Fruit fly (Drosophila melanogaster) whole organism, embryonic: ENCODE results near the gene Nmdar1.

Experiments used
- Awh ChIP-seq: fragments of 200-800 bp; sonication (Bioruptor generic); IDR thresholded peaks from 2 replicates; pipeline ENCODE4, ENCODE4 v1.3.6; 2022; ENCODE audit warnings: missing biosample characterization, missing genetic modification characterization
- Bgb ChIP-seq: fragments of 200-800 bp; sonication (Bioruptor generic); IDR thresholded peaks from 2 replicates; pipeline ENCODE4 v1.3.6; 2022; ENCODE audit warnings: missing biosample characterization, missing genetic modification characterization; ENCODE audit not compliant: partially characterized antibody
- CG10979 ChIP-seq: fragments of 200-800 bp; sonication (Bioruptor generic); optimal IDR thresholded peaks from 2 replicates; lab custom pipeline; 2018; ENCODE audit warnings: missing biosample characterization, mild to moderate bottlenecking, missing genetic modification characterization, moderate library complexity
- CG11456 ChIP-seq: fragments of 200-800 bp; sonication (Bioruptor generic); IDR thresholded peaks from 3 replicates; pipeline ENCODE4 v1.3.6; 2022; ENCODE audit warnings: missing biosample characterization, missing genetic modification characterization
- CG12071 ChIP-seq: fragments of 200-800 bp; sonication (Bioruptor generic); optimal IDR thresholded peaks from 3 replicates; lab custom pipeline; 2018; ENCODE audit warnings: missing biosample characterization, mild to moderate bottlenecking, missing genetic modification characterization
- CG13123 ChIP-seq: fragments of 200-800 bp; sonication (Bioruptor generic); optimal IDR thresholded peaks from 2 replicates; lab custom pipeline; 2016; ENCODE audit warnings: missing biosample characterization, missing genetic modification characterization
- CG13775 ChIP-seq: fragments of 200-800 bp; sonication (Bioruptor generic); optimal IDR thresholded peaks from 3 replicates; lab custom pipeline; 2017; ENCODE audit warnings: missing biosample characterization, mild to moderate bottlenecking, missing genetic modification characterization
- CG14441 ChIP-seq: fragments of 200-800 bp; sonication (Bioruptor generic); IDR thresholded peaks from 2 replicates; pipeline ENCODE4 v1.3.6; 2022; ENCODE audit warnings: missing biosample characterization, missing genetic modification characterization
- CG14965 ChIP-seq: fragments of 200-800 bp; sonication (Bioruptor generic); optimal IDR thresholded peaks from 2 replicates; lab custom pipeline; 2016; ENCODE audit warnings: missing biosample characterization, missing genetic modification characterization, borderline replicate concordance
- CG15514 ChIP-seq: fragments of 200-800 bp; sonication (Bioruptor generic); optimal IDR thresholded peaks from 3 replicates; lab custom pipeline; 2017; ENCODE audit warnings: missing biosample characterization, missing genetic modification characterization, mild to moderate bottlenecking, moderate library complexity, missing genetic modification reagents
- CG18476 ChIP-seq: fragments of 200-800 bp; sonication (Bioruptor generic); optimal IDR thresholded peaks from 2 replicates; lab custom pipeline; 2016; ENCODE audit warnings: missing biosample characterization, mild to moderate bottlenecking, missing genetic modification characterization
- CG2678 ChIP-seq: fragments of 200-800 bp; sonication (Bioruptor generic); optimal IDR thresholded peaks from 3 replicates; lab custom pipeline; 2019; ENCODE audit warnings: missing biosample characterization, mild to moderate bottlenecking, missing genetic modification characterization, moderate library complexity
- CG30403 ChIP-seq: fragments of 200-800 bp; sonication (Bioruptor generic); optimal IDR thresholded peaks from 3 replicates; lab custom pipeline; 2016; ENCODE audit warnings: missing biosample characterization, missing genetic modification characterization
- CG3163 ChIP-seq: fragments of 200-800 bp; sonication (Bioruptor generic); optimal IDR thresholded peaks from 3 replicates; lab custom pipeline; 2016; ENCODE audit warnings: missing biosample characterization, missing genetic modification characterization
- CG3726 ChIP-seq: fragments of 200-800 bp; sonication (Bioruptor generic); IDR thresholded peaks from 3 replicates; pipeline ENCODE4, ENCODE4 v1.3.6; 2022; ENCODE audit warnings: missing biosample characterization, missing genetic modification characterization
- CG4282 ChIP-seq: fragments of 200-800 bp; sonication (Bioruptor generic); optimal IDR thresholded peaks from 2 replicates; lab custom pipeline; 2016; ENCODE audit warnings: missing biosample characterization, missing genetic modification characterization
- CG43689 ChIP-seq: fragments of 200-800 bp; sonication (Bioruptor generic); IDR thresholded peaks from 2 replicates; pipeline ENCODE4 v1.3.6; 2022; ENCODE audit warnings: missing biosample characterization, missing genetic modification characterization
- CG7745 ChIP-seq: fragments of 200-800 bp; sonication (Bioruptor generic); optimal IDR thresholded peaks from 2 replicates; lab custom pipeline; 2018; ENCODE audit warnings: missing biosample characterization, mild to moderate bottlenecking, missing genetic modification characterization, moderate library complexity
- CkIIα-i1 ChIP-seq: fragments of 200-800 bp; sonication (Bioruptor generic); IDR thresholded peaks from 2 replicates; pipeline ENCODE4 v1.3.6; 2022; ENCODE audit warnings: missing biosample characterization, missing genetic modification characterization
- D19B ChIP-seq: fragments of 200-800 bp; sonication (Bioruptor generic); optimal IDR thresholded peaks from 2 replicates; lab custom pipeline; 2017; ENCODE audit warnings: missing biosample characterization, mild to moderate bottlenecking, missing genetic modification characterization
- Dp ChIP-seq: fragments of 200-800 bp; sonication (Bioruptor generic); optimal IDR thresholded peaks from 2 replicates; lab custom pipeline; 2018; ENCODE audit warnings: missing biosample characterization, mild to moderate bottlenecking, missing genetic modification characterization, moderate library complexity
- E2f2 ChIP-seq: fragments of 200-800 bp; sonication (Bioruptor generic); IDR thresholded peaks from 2 replicates; pipeline ENCODE4 v1.3.6; 2022; ENCODE audit warnings: missing biosample characterization, missing genetic modification characterization
- Eip74EF ChIP-seq, 2 experiments: fragments of 200-800 bp in 1 of 2; fragments of >200 bp in 1 of 2; sonication (Bioruptor generic) in 1 of 2; optimal IDR thresholded peaks; 2 replicates each; lab custom pipeline; 2017 to 2019; ENCODE audit warnings: missing biosample characterization in 2 of 2, missing genetic modification characterization in 2 of 2, mild to moderate bottlenecking in 1 of 2, moderate library complexity in 1 of 2
- Elba2 ChIP-seq: fragments of 200-800 bp; sonication (Bioruptor generic); optimal IDR thresholded peaks from 3 replicates; lab custom pipeline; 2016; ENCODE audit warnings: missing biosample characterization, missing genetic modification characterization
- Fer2 ChIP-seq: fragments of 200-800 bp; sonication (Bioruptor generic); optimal IDR thresholded peaks from 2 replicates; lab custom pipeline; 2018; ENCODE audit warnings: missing biosample characterization, mild to moderate bottlenecking, missing genetic modification characterization, moderate library complexity
- Mad ChIP-seq: fragments of 200-800 bp; sonication (Bioruptor generic); optimal IDR thresholded peaks from 2 replicates; lab custom pipeline; 2016; ENCODE audit warnings: missing biosample characterization, missing genetic modification characterization
- Myb ChIP-seq: fragments of 200-800 bp; sonication (Bioruptor generic); optimal IDR thresholded peaks from 2 replicates; lab custom pipeline; 2016; ENCODE audit warnings: missing biosample characterization, missing genetic modification characterization
- NC2β ChIP-seq: fragments of 200-800 bp; sonication (Bioruptor generic); optimal IDR thresholded peaks from 2 replicates; lab custom pipeline; 2016; ENCODE audit warnings: missing biosample characterization, missing genetic modification characterization
- Nf-YB ChIP-seq: fragments of 200-800 bp; sonication (Bioruptor generic); optimal IDR thresholded peaks from 3 replicates; lab custom pipeline; 2019; ENCODE audit warnings: missing biosample characterization, mild to moderate bottlenecking, missing genetic modification characterization, moderate library complexity
- TFAM ChIP-seq: fragments of 200-800 bp; sonication (Bioruptor generic); optimal IDR thresholded peaks from 2 replicates; lab custom pipeline; 2017; ENCODE audit warnings: missing biosample characterization, missing genetic modification characterization, inconsistent platforms
- Trl ChIP-seq, 3 experiments: fragments of >200 bp in 2 of 3; fragments of 200-800 bp in 1 of 3; sonication (Bioruptor generic) in 1 of 3; optimal IDR thresholded peaks; 2 replicates in 1 of 3; 3 replicates in 2 of 3; lab custom pipeline; 2016 to 2017; ENCODE audit warnings: missing biosample characterization in 1 of 3, missing genetic modification characterization in 1 of 3
- bbx ChIP-seq: fragments of 200-800 bp; sonication (Bioruptor generic); IDR thresholded peaks from 2 replicates; pipeline ENCODE4 v1.3.6; 2022; ENCODE audit warnings: missing biosample characterization, missing genetic modification characterization; ENCODE audit not compliant: partially characterized antibody
- br ChIP-seq: fragments of >200 bp; optimal IDR thresholded peaks from 2 replicates; lab custom pipeline; 2017
- dimm ChIP-seq: fragments of 200-800 bp; sonication (Bioruptor generic); IDR thresholded peaks from 2 replicates; pipeline ENCODE4 v1.3.6; 2022; ENCODE audit warnings: missing biosample characterization, missing genetic modification characterization
- gce ChIP-seq: fragments of 200-800 bp; sonication (Bioruptor generic); IDR thresholded peaks from 3 replicates; pipeline ENCODE4 v1.3.6; 2022; ENCODE audit warnings: missing biosample characterization, missing genetic modification characterization
- grau ChIP-seq: fragments of 200-800 bp; optimal IDR thresholded peaks from 3 replicates; lab custom pipeline; 2019; ENCODE audit warnings: missing biosample characterization, mild to moderate bottlenecking, missing genetic modification characterization, moderate library complexity
- ind ChIP-seq: fragments of 200-800 bp; sonication (Bioruptor generic); optimal IDR thresholded peaks from 3 replicates; lab custom pipeline; 2016; ENCODE audit warnings: missing biosample characterization, missing genetic modification characterization
- kah ChIP-seq: fragments of 200-800 bp; sonication (Bioruptor generic); optimal IDR thresholded peaks from 2 replicates; lab custom pipeline; 2018; ENCODE audit warnings: missing biosample characterization, mild to moderate bottlenecking, missing genetic modification characterization
- klu ChIP-seq: fragments of 200-800 bp; sonication (Bioruptor generic); IDR thresholded peaks from 2 replicates; pipeline ENCODE4 v1.3.6; 2022; ENCODE audit warnings: missing biosample characterization, missing genetic modification characterization
- knrl ChIP-seq: fragments of 200-800 bp; sonication (Bioruptor generic); IDR thresholded peaks from 3 replicates; pipeline ENCODE4 v1.3.6; 2022; ENCODE audit warnings: missing biosample characterization, missing genetic modification characterization; ENCODE audit not compliant: partially characterized antibody
- nau ChIP-seq: fragments of 200-800 bp; sonication (Bioruptor generic); optimal IDR thresholded peaks from 3 replicates; lab custom pipeline; 2017; ENCODE audit warnings: missing biosample characterization, mild to moderate bottlenecking, missing genetic modification characterization, missing genetic modification reagents
- nerfin-2 ChIP-seq: fragments of 200-800 bp; sonication (Bioruptor generic); IDR thresholded peaks from 2 replicates; pipeline ENCODE4 v1.3.6; 2022; ENCODE audit warnings: missing biosample characterization, missing genetic modification characterization; ENCODE audit not compliant: partially characterized antibody
- pzg ChIP-seq: fragments of 200-800 bp; sonication (Bioruptor generic); optimal IDR thresholded peaks from 3 replicates; lab custom pipeline; 2018; ENCODE audit warnings: missing biosample characterization, mild to moderate bottlenecking, missing genetic modification characterization, moderate library complexity
- slp2 ChIP-seq: fragments of 200-800 bp; sonication (Bioruptor generic); optimal IDR thresholded peaks from 2 replicates; lab custom pipeline; 2016; ENCODE audit warnings: missing biosample characterization, missing genetic modification characterization
- so ChIP-seq: fragments of 200-800 bp; sonication (Bioruptor generic); IDR thresholded peaks from 3 replicates; pipeline ENCODE4 v1.3.6; 2022; ENCODE audit warnings: missing biosample characterization, missing genetic modification characterization
- tna ChIP-seq: fragments of 200-800 bp; sonication (Bioruptor generic); IDR thresholded peaks from 2 replicates; pipeline ENCODE4 v1.3.6; 2022; ENCODE audit warnings: missing biosample characterization, missing genetic modification characterization; ENCODE audit not compliant: partially characterized antibody
- wor ChIP-seq: fragments of 200-800 bp; sonication (Bioruptor generic); IDR thresholded peaks from 2 replicates; pipeline ENCODE4 v1.3.6; 2022; ENCODE audit warnings: missing biosample characterization, missing genetic modification characterization
- zf30C ChIP-seq: fragments of 200-800 bp; sonication (Bioruptor generic); optimal IDR thresholded peaks from 3 replicates; lab custom pipeline; 2018; ENCODE audit warnings: missing biosample characterization, mild to moderate bottlenecking, missing genetic modification characterization

The Nmdar1 gene

DNA sequence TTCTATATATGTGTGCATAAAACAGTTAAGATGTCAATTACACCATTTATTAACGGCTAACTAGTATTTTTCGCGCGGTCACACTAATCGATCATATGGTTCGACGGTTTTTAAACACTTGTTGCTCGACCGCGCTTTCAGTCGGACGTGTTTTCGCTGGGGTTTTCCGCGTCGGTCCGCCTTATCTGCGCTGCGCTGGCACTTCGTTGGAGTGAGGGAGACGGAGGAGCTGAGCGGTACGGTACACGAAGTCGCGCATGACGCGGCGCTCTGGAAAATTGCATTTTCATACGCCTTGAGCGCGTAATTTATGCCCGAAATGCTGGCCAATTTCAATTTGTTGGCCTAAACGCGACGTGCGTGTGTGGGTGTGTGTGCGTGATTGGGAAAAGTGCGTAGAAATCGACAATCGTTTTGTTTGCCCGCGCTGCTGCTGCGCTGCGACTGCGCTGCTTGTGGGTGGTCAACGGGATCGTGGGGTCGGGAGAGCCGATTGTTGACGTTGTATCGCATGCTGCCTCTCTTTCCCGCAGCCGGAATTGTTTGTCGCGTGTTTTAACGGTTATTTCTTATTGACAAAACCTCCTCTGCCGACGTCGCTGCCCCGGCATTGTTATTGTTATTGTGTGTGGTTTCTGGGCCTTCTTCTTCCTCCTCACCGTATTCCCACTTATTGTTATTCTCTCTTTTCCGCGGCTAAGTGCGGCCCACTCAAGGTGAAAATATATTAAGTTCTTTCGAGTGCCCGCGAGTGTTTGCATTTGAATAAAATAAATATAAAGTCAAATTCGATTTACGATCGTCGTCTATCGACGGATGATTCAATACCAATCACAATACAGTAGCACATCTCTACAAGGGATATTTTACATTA lies 5.9 kb downstream of the Nmdar1 start, which contains the start of gene Itpr (continued):
- TF ChIP-seq knrl (GFP tag; lab: Robert Waterston, UW) (0 out of 3 replicates have a peak, but pooled peaks have one; percentile 14), Trl (optimal IDR thresholded peaks at IDR 0.05; lab: Kevin White, UChicago) (peak; percentile 9 to 38), Trl (GFP tag; optimal IDR thresholded peaks at IDR 0.05; lab: Kevin White, UChicago) (no peak), CG7745 (tag; lab: Kevin White, UChicago) (no peak), TFAM (GFP tag; lab: Kevin White, UChicago) (no peak), CG14965 (no peak), CG10979 (no peak), kah (GFP tag; lab: Kevin White, UChicago) (peak; percentile 98), Fer2 (tag; lab: Kevin White, UChicago) (no peak), CG3726 (GFP tag; lab: Robert Waterston, UW) (no peak), Dp (GFP tag; lab: Kevin White, UChicago) (peak; percentile 37), CG12071 (GFP tag; lab: Kevin White, UChicago) (no peak), dimm (GFP tag; lab: Robert Waterston, UW) (no peak), CG15514 (no peak), CG4282 (no peak), CG13775 (GFP tag; lab: Kevin White, UChicago) (no peak), NC2β (no peak), Awh (no peak), E2f2 (GFP tag; lab: Robert Waterston, UW) (peak; percentile 34; the same call in 1 of the 2 replicates), CG2678 (no peak), Nf-YB (GFP tag; lab: Kevin White, UChicago) (no peak), gce (GFP tag; lab: Robert Waterston, UW) (no peak), slp2 (GFP tag; lab: Kevin White, UChicago) (no peak), CG3163 (GFP tag; lab: Kevin White, UChicago) (no peak), CkIIα-i1 (GFP tag; lab: Robert Waterston, UW) (no peak), Bgb (GFP tag; lab: Robert Waterston, UW) (peak; percentile 53; the same call in 1 of the 2 replicates), grau (tag; lab: Kevin White, UChicago) (peak; percentile 68), CG13123 (GFP tag; lab: Kevin White, UChicago) (no peak), Eip74EF (GFP tag; optimal IDR thresholded peaks at IDR 0.05; lab: Kevin White, UChicago) (peak in 1 of 2 experiments; percentile 55), CG30403 (no peak), so (GFP tag; lab: Robert Waterston, UW) (no peak), zf30C (no peak), ind (GFP tag; lab: Kevin White, UChicago) (no peak), CG14441 (GFP tag; lab: Robert Waterston, UW) (no peak), tna (GFP tag; lab: Robert Waterston, UW) (no peak; the same call in 1 of the 2 replicates), CG18476 (GFP tag; lab: Kevin White, UChicago) (no peak), nau (GFP tag; lab: Kevin White, UChicago) (no peak), Myb (GFP tag; lab: Kevin White, UChicago) (peak; percentile 58), pzg (peak; percentile 22), klu (peak; percentile 15; the same call in 1 of the 2 replicates), Mad (GFP tag; lab: Kevin White, UChicago) (no peak), bbx (peak; percentile 54), D19B (GFP tag; lab: Kevin White, UChicago) (no peak), Elba2 (GFP tag; lab: Kevin White, UChicago) (peak; percentile 75), CG11456 (GFP tag; lab: Robert Waterston, UW) (no peak), CG43689 (GFP tag; lab: Robert Waterston, UW) (no peak), wor (GFP tag; lab: Robert Waterston, UW) (no peak), nerfin-2 (GFP tag; lab: Robert Waterston, UW) (no peak), br (lab: Kevin White, UChicago) (no peak)
